Fruit fly (Drosophila melanogaster): ENCODE measurements around the gene Nelf-A.

Gene Nelf-A

DNA sequence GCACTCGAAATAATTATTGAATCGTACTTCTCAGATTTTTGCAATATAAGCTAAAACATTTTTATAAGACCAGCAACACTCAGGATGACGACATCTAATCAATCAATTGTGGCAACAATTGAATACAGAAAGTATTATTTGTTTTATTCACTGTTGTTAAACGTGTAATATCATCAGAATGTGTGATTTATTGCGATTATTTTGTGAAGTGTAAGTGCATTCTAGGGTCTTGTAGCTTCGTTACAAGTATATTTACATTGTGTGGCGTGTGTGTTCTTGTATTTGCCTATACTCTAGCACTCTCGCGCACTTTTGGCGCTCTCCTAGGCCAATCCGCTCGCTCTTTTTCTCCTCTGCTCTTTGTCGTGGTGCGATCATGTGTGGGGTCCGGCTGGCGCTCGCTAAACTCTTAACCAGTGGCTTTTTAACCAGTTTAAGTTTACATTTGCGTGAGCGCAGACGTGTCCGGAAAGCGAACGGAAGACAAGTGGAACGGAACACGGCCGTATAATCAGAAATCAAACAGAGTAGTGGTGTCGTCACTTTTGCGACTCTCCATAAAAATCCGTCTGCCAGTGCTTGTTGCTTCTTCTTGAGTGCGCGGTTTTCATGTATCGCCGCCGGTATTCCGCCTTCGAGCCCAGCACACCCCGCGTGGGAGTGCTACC lies 18.9 kb upstream of the Nelf-A start (continued):
- TF ChIP-seq tll (GFP tag; optimal IDR thresholded peaks at IDR 0.05) (no peak), Sry-β (GFP tag; optimal IDR thresholded peaks at IDR 0.05) (peak; percentile 29), Lim3 (GFP tag; IDR thresholded peaks at IDR 0.05) (0 out of 2 replicates have a peak, but pooled peaks have one; percentile 27), gcm (GFP tag; optimal IDR thresholded peaks at IDR 0.05) (peak; percentile 83), MTF-1 (GFP tag; optimal IDR thresholded peaks at IDR 0.05; ENCODE audit: borderline replicate concordance) (no peak), CG2875 (GFP tag; optimal IDR thresholded peaks at IDR 0.05) (peak; percentile 78), Eip74EF (GFP tag; optimal IDR thresholded peaks at IDR 0.05) (peak in 1 of 2 experiments; percentile 87), ash1 (GFP tag; optimal IDR thresholded peaks at IDR 0.05) (no peak), Abd-B (GFP tag; optimal IDR thresholded peaks at IDR 0.05) (peak; percentile 80), C15 (GFP tag; IDR thresholded peaks at IDR 0.05) (no peak), twi (tag; optimal IDR thresholded peaks at IDR 0.05) (peak; percentile 66), h (optimal IDR thresholded peaks at IDR 0.05) (no peak), CG5245 (GFP tag; optimal IDR thresholded peaks at IDR 0.05) (peak; percentile 84), CG10274 (GFP tag; optimal IDR thresholded peaks at IDR 0.05) (peak; percentile 35), Xrp1 (GFP tag; IDR thresholded peaks at IDR 0.05) (peak; percentile 77), CG17912 (GFP tag; optimal IDR thresholded peaks at IDR 0.05) (no peak), CG17361 (GFP tag; IDR thresholded peaks at IDR 0.05) (peak; percentile 95), dati (GFP tag; IDR thresholded peaks at IDR 0.05) (no peak), gem (tag; optimal IDR thresholded peaks at IDR 0.05) (peak; percentile 94), tx (GFP tag; optimal IDR thresholded peaks at IDR 0.05) (peak; percentile 78), CG9817 (tag; optimal IDR thresholded peaks at IDR 0.05) (peak; percentile 66), caup (GFP tag; optimal IDR thresholded peaks at IDR 0.05; ENCODE audit: severe bottlenecking) (peak; percentile 60), Sox102F (GFP tag; optimal IDR thresholded peaks at IDR 0.05) (peak; percentile 94), CG12744 (GFP tag; optimal IDR thresholded peaks at IDR 0.05) (peak; percentile 48), CG10959 (GFP tag; IDR thresholded peaks at IDR 0.05) (peak; percentile 47; the same call in 1 of the 2 replicates), ftz-f1 (GFP tag; optimal IDR thresholded peaks at IDR 0.05) (no peak), onecut (GFP tag; IDR thresholded peaks at IDR 0.05) (peak; percentile 65), HLH54F (GFP tag; optimal IDR thresholded peaks at IDR 0.05) (peak; percentile 48), tin (GFP tag; optimal IDR thresholded peaks at IDR 0.05) (peak; percentile 72), Mrtf (GFP tag; IDR thresholded peaks at IDR 0.05) (peak; percentile 70; the same call in 1 of the 3 replicates), ara (GFP tag; IDR thresholded peaks at IDR 0.05) (peak; percentile 80), Hr3 (GFP tag; optimal IDR thresholded peaks at IDR 0.05) (peak; percentile 91), Myb (GFP tag; optimal IDR thresholded peaks at IDR 0.05) (peak; percentile 40), CG18476 (GFP tag; optimal IDR thresholded peaks at IDR 0.05) (peak; percentile 75), Bgb (GFP tag; IDR thresholded peaks at IDR 0.05; ENCODE audit: partially characterized antibody) (peak; percentile 58; the same call in 1 of the 2 replicates), ewg (GFP tag; optimal IDR thresholded peaks at IDR 0.05) (peak; percentile 85), CG4730 (GFP tag; IDR thresholded peaks at IDR 0.05) (peak; percentile 45; the same call in 1 of the 2 replicates), CkIIα-i1 (GFP tag; IDR thresholded peaks at IDR 0.05) (no peak), zen2 (GFP tag; IDR thresholded peaks at IDR 0.05; ENCODE audit: partially characterized antibody) (peak; percentile 60; the same call in 2 of the 3 replicates), ken (GFP tag; IDR thresholded peaks at IDR 0.05) (peak; percentile 53; the same call in 2 of the 3 replicates), z (GFP tag; IDR thresholded peaks at IDR 0.05) (peak; percentile 79; the same call in 2 of the 3 replicates), hth (optimal IDR thresholded peaks at IDR 0.05) (no peak), fd3F (GFP tag; optimal IDR thresholded peaks at IDR 0.05) (peak; percentile 58), Tbp (GFP tag; optimal IDR thresholded peaks at IDR 0.05) (no peak), Dfd (GFP tag; optimal IDR thresholded peaks at IDR 0.05) (no peak), CG2889 (GFP tag; IDR thresholded peaks at IDR 0.05) (no peak), HHEX (GFP tag; optimal IDR thresholded peaks at IDR 0.05) (peak; percentile 83), CG42726 (GFP tag; IDR thresholded peaks at IDR 0.05; ENCODE audit: partially characterized antibody) (no peak), Lpt (GFP tag; optimal IDR thresholded peaks at IDR 0.05) (no peak)
